Worm (Caenorhabditis elegans): ENCODE data around the gene T24E12.6.

ce11 chrII:3803219-3803618 is 41.7 kb upstream of the T24E12.6 start, which contains the start of gene ins-32:
- no peak for TF ChIP-seq hnd-1 (tag; optimal IDR thresholded peaks at IDR 0.05)
- no peak for TF ChIP-seq tbx-11 (GFP tag; IDR thresholded peaks at IDR 0.05)
- no peak for TF ChIP-seq ama-1 (optimal IDR thresholded peaks at IDR 0.05)
- TF ChIP-seq sea-1 (GFP tag; conservative IDR thresholded peaks at IDR 0.05), result no peak
- no peak for TF ChIP-seq ceh-13 (GFP tag; optimal IDR thresholded peaks at IDR 0.05)
- no peak for TF ChIP-seq scrt-1 (GFP tag; IDR thresholded peaks at IDR 0.05)
- TF ChIP-seq pes-1 (GFP tag; IDR thresholded peaks at IDR 0.05), result no peak
- no peak for TF ChIP-seq hmbx-1 (tag; optimal IDR thresholded peaks at IDR 0.05)
- no peak for TF ChIP-seq F13C5.2 (tag; optimal IDR thresholded peaks at IDR 0.05)
- TF ChIP-seq tbx-37 (GFP tag; conservative IDR thresholded peaks at IDR 0.05), result no peak
